Worm (Caenorhabditis elegans) whole organism, L3 larva: ENCODE measurements around the gene har-1.

Experiments
- R02D3.7 ChIP-seq: fragments of 150-350 bp; optimal IDR thresholded peaks from 2 replicates; lab custom pipeline; 2014; ENCODE audit warnings: missing biosample characterization, missing genetic modification characterization
- ZK546.5 ChIP-seq: sonication (generic microtip); optimal IDR thresholded peaks from 2 replicates; lab custom pipeline; 2017; ENCODE audit warnings: missing biosample characterization, missing genetic modification characterization
- aly-2 ChIP-seq: fragments of 150-350 bp; optimal IDR thresholded peaks from 2 replicates; lab custom pipeline; 2014; ENCODE audit warnings: missing biosample characterization, missing genetic modification characterization
- ama-1 ChIP-seq: fragments of 150-350 bp; optimal IDR thresholded peaks from 2 replicates; lab custom pipeline; 2018
- ceh-16 ChIP-seq: sonication (generic microtip); optimal IDR thresholded peaks from 2 replicates; lab custom pipeline; 2017; ENCODE audit warnings: missing biosample characterization, missing genetic modification characterization
- ceh-28 ChIP-seq: fragments of 150-350 bp; optimal IDR thresholded peaks from 2 replicates; lab custom pipeline; 2014; ENCODE audit warnings: missing biosample characterization, missing genetic modification reagents, missing genetic modification characterization
- ceh-82 ChIP-seq: fragments of 150-350 bp; optimal IDR thresholded peaks from 2 replicates; lab custom pipeline; 2014; ENCODE audit warnings: missing biosample characterization, missing genetic modification characterization
- ceh-9 ChIP-seq: sonication (generic microtip); optimal IDR thresholded peaks from 2 replicates; lab custom pipeline; 2018; ENCODE audit warnings: missing biosample characterization, missing genetic modification characterization
- daf-12 ChIP-seq: fragments of 150-350 bp; optimal IDR thresholded peaks from 2 replicates; lab custom pipeline; 2014; ENCODE audit warnings: missing biosample characterization, missing genetic modification reagents, missing genetic modification characterization
- egl-27 ChIP-seq: sonication (generic microtip); optimal IDR thresholded peaks from 4 replicates; lab custom pipeline; 2017; ENCODE audit warnings: missing biosample characterization, missing genetic modification reagents, missing genetic modification characterization
- egl-5 ChIP-seq: fragments of 150-350 bp; optimal IDR thresholded peaks from 2 replicates; lab custom pipeline; 2017; ENCODE audit warnings: missing biosample characterization, missing genetic modification reagents, missing genetic modification characterization, inconsistent platforms
- elt-1 ChIP-seq: fragments of 150-350 bp; optimal IDR thresholded peaks from 2 replicates; lab custom pipeline; 2014; ENCODE audit warnings: missing biosample characterization, missing genetic modification characterization
- elt-2 ChIP-seq: sonication (generic microtip); optimal IDR thresholded peaks from 2 replicates; lab custom pipeline; 2016; ENCODE audit warnings: missing genetic modification reagents, mild to moderate bottlenecking, missing genetic modification characterization, missing compliant biosample characterization
- elt-3 ChIP-seq, 3 experiments: fragments of 150-350 bp in 1 of 3; sonication (generic microtip) in 2 of 3; optimal IDR thresholded peaks; 2 replicates in 2 of 3; 4 replicates in 1 of 3; lab custom pipeline; 2014 to 2017; ENCODE audit warnings: missing biosample characterization in 3 of 3, missing genetic modification characterization in 3 of 3
- eor-1 ChIP-seq, 2 experiments: fragments of 150-350 bp; optimal IDR thresholded peaks; 2 replicates each; lab custom pipeline; 2014 to 2018; ENCODE audit warnings: missing biosample characterization in 2 of 2, missing genetic modification characterization in 2 of 2
- fkh-10 ChIP-seq: sonication (generic microtip); optimal IDR thresholded peaks from 2 replicates; lab custom pipeline; 2017; ENCODE audit warnings: missing biosample characterization, missing genetic modification reagents, missing genetic modification characterization
- fkh-2 ChIP-seq: fragments of 150-350 bp; optimal IDR thresholded peaks from 2 replicates; lab custom pipeline; 2014; ENCODE audit warnings: missing biosample characterization, missing genetic modification reagents, missing genetic modification characterization
- fos-1 ChIP-seq: fragments of 150-350 bp; optimal IDR thresholded peaks from 2 replicates; lab custom pipeline; 2014; ENCODE audit warnings: missing biosample characterization, missing genetic modification characterization
- hmg-11 ChIP-seq: sonication (generic microtip); optimal IDR thresholded peaks from 2 replicates; lab custom pipeline; 2016; ENCODE audit warnings: missing genetic modification characterization, missing compliant biosample characterization
- jun-1 ChIP-seq: fragments of 150-350 bp; optimal IDR thresholded peaks from 2 replicates; lab custom pipeline; 2014; ENCODE audit warnings: missing biosample characterization, missing genetic modification reagents, missing genetic modification characterization
- lin-15B ChIP-seq: fragments of 150-350 bp; optimal IDR thresholded peaks from 2 replicates; lab custom pipeline; 2014; ENCODE audit warnings: missing biosample characterization, missing genetic modification characterization
- lin-39 ChIP-seq: fragments of 150-350 bp; optimal IDR thresholded peaks from 2 replicates; lab custom pipeline; 2018; ENCODE audit warnings: missing biosample characterization, missing genetic modification reagents, missing genetic modification characterization
- lsy-12 ChIP-seq: sonication (generic microtip); optimal IDR thresholded peaks from 2 replicates; lab custom pipeline; 2016; ENCODE audit warnings: mild to moderate bottlenecking, missing genetic modification characterization, missing compliant biosample characterization
- mdl-1 ChIP-seq: fragments of 150-350 bp; optimal IDR thresholded peaks from 2 replicates; lab custom pipeline; 2014; ENCODE audit warnings: missing biosample characterization, missing genetic modification characterization
- mml-1 ChIP-seq: fragments of 150-350 bp; sonication (generic microtip); optimal IDR thresholded peaks from 3 replicates; lab custom pipeline; 2014; ENCODE audit warnings: missing biosample characterization, missing genetic modification characterization
- nfya-1 ChIP-seq: sonication (generic microtip); optimal IDR thresholded peaks from 2 replicates; lab custom pipeline; 2017; ENCODE audit warnings: missing genetic modification characterization, mild to moderate bottlenecking, missing compliant biosample characterization, antibody characterized with exemption, moderate library complexity; ENCODE audit not compliant: insufficient read depth
- nhr-11 ChIP-seq: fragments of 150-350 bp; optimal IDR thresholded peaks from 2 replicates; lab custom pipeline; 2014; ENCODE audit warnings: missing biosample characterization, missing genetic modification characterization
- nhr-12 ChIP-seq: fragments of 150-350 bp; optimal IDR thresholded peaks from 2 replicates; lab custom pipeline; 2014; ENCODE audit warnings: missing biosample characterization, missing genetic modification characterization
- nhr-23 ChIP-seq: fragments of 150-350 bp; optimal IDR thresholded peaks from 2 replicates; lab custom pipeline; 2014; ENCODE audit warnings: missing biosample characterization, missing genetic modification reagents, missing genetic modification characterization
- nhr-237 ChIP-seq: fragments of 150-350 bp; optimal IDR thresholded peaks from 2 replicates; lab custom pipeline; 2014; ENCODE audit warnings: missing biosample characterization, missing genetic modification characterization
- nhr-25 ChIP-seq: sonication (generic microtip); optimal IDR thresholded peaks from 2 replicates; lab custom pipeline; 2017; ENCODE audit warnings: missing biosample characterization, missing genetic modification characterization
- nhr-28 ChIP-seq: fragments of 150-350 bp; optimal IDR thresholded peaks from 2 replicates; lab custom pipeline; 2014; ENCODE audit warnings: missing biosample characterization, missing genetic modification characterization
- nhr-43 ChIP-seq: sonication (generic microtip); optimal IDR thresholded peaks from 2 replicates; lab custom pipeline; 2016; ENCODE audit warnings: mild to moderate bottlenecking, missing genetic modification characterization, missing compliant biosample characterization; ENCODE audit not compliant: poor library complexity, severe bottlenecking
- nhr-67 ChIP-seq: fragments of 150-350 bp; optimal IDR thresholded peaks from 2 replicates; lab custom pipeline; 2014; ENCODE audit warnings: missing biosample characterization, missing genetic modification characterization
- nhr-76 ChIP-seq: fragments of 150-350 bp; sonication (generic microtip); optimal IDR thresholded peaks from 5 replicates; lab custom pipeline; 2014; ENCODE audit warnings: missing biosample characterization, missing genetic modification characterization
- nhr-77 ChIP-seq: fragments of 150-350 bp; optimal IDR thresholded peaks from 2 replicates; lab custom pipeline; 2014; ENCODE audit warnings: missing biosample characterization, missing genetic modification characterization
- pha-4 ChIP-seq: fragments of 150-350 bp; optimal IDR thresholded peaks from 2 replicates; lab custom pipeline; 2014; ENCODE audit warnings: missing biosample characterization, missing genetic modification reagents, missing genetic modification characterization
- pqm-1 ChIP-seq: fragments of 150-350 bp; optimal IDR thresholded peaks from 2 replicates; lab custom pipeline; 2017; ENCODE audit warnings: missing biosample characterization, missing genetic modification characterization, inconsistent platforms
- sea-2 ChIP-seq: fragments of 150-350 bp; sonication (generic microtip); optimal IDR thresholded peaks from 4 replicates; lab custom pipeline; 2014; ENCODE audit warnings: missing biosample characterization, missing genetic modification reagents, missing genetic modification characterization
- skn-1 ChIP-seq: fragments of 150-350 bp; optimal IDR thresholded peaks from 2 replicates; lab custom pipeline; 2014; ENCODE audit warnings: missing biosample characterization, missing genetic modification characterization
- snpc-4 ChIP-seq: fragments of 150-350 bp; optimal IDR thresholded peaks from 2 replicates; lab custom pipeline; 2014; ENCODE audit warnings: missing biosample characterization, missing genetic modification characterization
- tbx-2 ChIP-seq: sonication (generic microtip); optimal IDR thresholded peaks from 2 replicates; lab custom pipeline; 2016; ENCODE audit warnings: mild to moderate bottlenecking, missing genetic modification characterization, missing compliant biosample characterization
- unc-39 ChIP-seq: sonication (generic microtip); optimal IDR thresholded peaks from 4 replicates; lab custom pipeline; 2017; ENCODE audit warnings: missing biosample characterization, missing genetic modification characterization
- unc-62 ChIP-seq: fragments of 150-350 bp; sonication (generic microtip); optimal IDR thresholded peaks from 4 replicates; lab custom pipeline; 2014; ENCODE audit warnings: missing biosample characterization, missing genetic modification reagents, missing genetic modification characterization
- zag-1 ChIP-seq: fragments of 150-350 bp; optimal IDR thresholded peaks from 2 replicates; lab custom pipeline; 2014; ENCODE audit warnings: missing biosample characterization, missing genetic modification characterization
- ztf-11 ChIP-seq: fragments of 150-350 bp; optimal IDR thresholded peaks from 2 replicates; lab custom pipeline; 2014; ENCODE audit warnings: missing biosample characterization, missing genetic modification characterization
- ztf-4 ChIP-seq: fragments of 150-350 bp; optimal IDR thresholded peaks from 2 replicates; lab custom pipeline; 2014; ENCODE audit warnings: missing biosample characterization, missing genetic modification characterization

har-1 gene

DNA sequence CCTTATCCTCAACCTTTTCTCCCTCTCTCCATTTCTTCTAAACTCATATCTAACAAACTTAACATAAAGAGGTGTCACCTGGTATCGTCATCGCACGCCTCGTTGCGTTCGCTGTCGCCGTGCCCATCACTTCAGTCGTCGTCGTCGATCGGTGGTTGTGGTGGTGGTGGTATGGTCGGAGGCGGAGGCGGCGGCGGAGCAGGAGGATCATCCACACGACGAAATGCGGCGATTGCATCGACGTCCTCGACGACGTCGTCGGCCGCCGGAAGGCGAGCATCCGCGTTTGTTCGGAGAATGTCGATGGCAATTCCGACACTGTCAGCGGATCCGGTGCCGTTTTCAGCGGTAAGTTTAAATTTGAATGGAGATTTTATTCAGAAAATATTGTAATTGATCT, 17.8 kb upstream of the har-1 start:
- TF ChIP-seq ceh-28 (tag; lab: Kevin White, UChicago) (no peak), elt-3 (tag; optimal IDR thresholded peaks at IDR 0.05; lab: Kevin White, UChicago) (no peak), lin-39 (tag; lab: Kevin White, UChicago) (no peak), unc-39 (no peak), egl-5 (no peak), nfya-1 (tag; lab: Kevin White, UChicago) (no peak)

DNA sequence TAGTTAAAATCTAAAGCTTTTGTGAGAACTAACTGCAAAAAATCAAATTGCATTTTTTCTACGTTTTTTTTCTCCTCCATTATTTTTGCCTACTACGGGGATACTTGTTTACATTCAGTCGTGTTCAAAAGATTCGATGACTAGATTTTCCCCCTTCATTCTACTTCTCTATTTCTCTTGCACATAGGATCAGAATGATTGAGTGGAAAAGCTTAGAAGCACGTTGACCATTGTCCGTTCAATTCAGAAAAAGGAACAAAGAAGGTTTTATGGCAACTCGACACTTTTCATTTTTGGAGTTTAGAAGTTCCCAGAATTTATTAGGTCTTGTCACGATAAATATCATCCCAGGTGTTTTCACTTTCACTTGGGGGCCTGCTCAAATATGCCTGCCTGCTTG, 14.7 kb upstream of the har-1 start:
- no peak for TF ChIP-seq nhr-76 (tag; lab: Kevin White, UChicago)
- no peak for TF ChIP-seq unc-39
- TF ChIP-seq lin-39 (tag; lab: Kevin White, UChicago): peak; percentile 46
- TF ChIP-seq mml-1 (tag; lab: Kevin White, UChicago): no peak
- TF ChIP-seq egl-5: no peak
- TF ChIP-seq mdl-1 (tag; lab: Kevin White, UChicago): no peak
- TF ChIP-seq lsy-12: no peak
- no peak for TF ChIP-seq nhr-43 (tag; lab: Kevin White, UChicago)
- no peak for TF ChIP-seq nhr-12 (tag; lab: Kevin White, UChicago)

- TF ChIP-seq unc-62 (GFP tag; lab: Kevin White, UChicago) (no peak), nhr-12 (tag; lab: Kevin White, UChicago) (no peak), nfya-1 (tag; lab: Kevin White, UChicago) (peak; percentile 85)
Measured at ce11 chrIII:4143170-4143569, 8.7 kb upstream of the har-1 start.

- no peak for TF ChIP-seq ceh-9 (tag; lab: Kevin White, UChicago)
- TF ChIP-seq nhr-28: no peak
- TF ChIP-seq lin-39 (tag; lab: Kevin White, UChicago): peak; percentile 63
- TF ChIP-seq nhr-76 (tag; lab: Kevin White, UChicago): no peak
- TF ChIP-seq unc-39: no peak
- TF ChIP-seq nhr-23 (tag; lab: Kevin White, UChicago): peak; percentile 64
- peak; percentile 64 for TF ChIP-seq lin-15B (tag; lab: Kevin White, UChicago)
- no peak for TF ChIP-seq nhr-237 (tag; lab: Kevin White, UChicago)
- TF ChIP-seq pqm-1 (tag; lab: Kevin White, UChicago): peak; percentile 43
- no peak for TF ChIP-seq nhr-11 (tag; lab: Kevin White, UChicago)
- no peak for TF ChIP-seq sea-2 (GFP tag; lab: Kevin White, UChicago)
- no peak for TF ChIP-seq zag-1 (tag; lab: Kevin White, UChicago)
- no peak for TF ChIP-seq tbx-2
- no peak for TF ChIP-seq ceh-28 (tag; lab: Kevin White, UChicago)
- TF ChIP-seq egl-5: no peak
- TF ChIP-seq aly-2 (tag; lab: Kevin White, UChicago): no peak
- TF ChIP-seq fkh-2: no peak
- no peak for TF ChIP-seq unc-62 (GFP tag; lab: Kevin White, UChicago)
- peak; percentile 35 for TF ChIP-seq R02D3.7 (tag; lab: Kevin White, UChicago)
- peak; percentile 66 for TF ChIP-seq snpc-4
- TF ChIP-seq ceh-16 (tag; lab: Kevin White, UChicago): no peak
- peak; percentile 63 for TF ChIP-seq nhr-25
- TF ChIP-seq lsy-12: peak; percentile 56
- no peak for TF ChIP-seq nhr-12 (tag; lab: Kevin White, UChicago)
- TF ChIP-seq ceh-82 (tag; lab: Kevin White, UChicago): no peak
- no peak for TF ChIP-seq daf-12 (tag; lab: Kevin White, UChicago)
- TF ChIP-seq nhr-43 (tag; lab: Kevin White, UChicago): peak; percentile 29
- peak; percentile 84 for TF ChIP-seq pha-4 (tag; lab: Kevin White, UChicago)
- no peak for TF ChIP-seq fos-1 (tag; lab: Kevin White, UChicago)
- TF ChIP-seq eor-1 (tag; optimal IDR thresholded peaks at IDR 0.05; lab: Kevin White, UChicago): no peak
- peak; percentile 62 for TF ChIP-seq elt-2 (tag; lab: Kevin White, UChicago)
- TF ChIP-seq ztf-11 (tag; lab: Kevin White, UChicago): no peak
- peak; percentile 28 for TF ChIP-seq hmg-11
- no peak for TF ChIP-seq elt-1 (tag; lab: Kevin White, UChicago)
- TF ChIP-seq egl-27: no peak
- no peak for TF ChIP-seq ZK546.5 (tag; lab: Kevin White, UChicago)
- no peak for TF ChIP-seq nhr-67 (tag; lab: Kevin White, UChicago)
- TF ChIP-seq elt-3 (tag; optimal IDR thresholded peaks at IDR 0.05; lab: Kevin White, UChicago): no peak
- no peak for TF ChIP-seq ztf-4 (tag; lab: Kevin White, UChicago)
- TF ChIP-seq mdl-1 (tag; lab: Kevin White, UChicago): no peak
- no peak for TF ChIP-seq nhr-77 (tag; lab: Kevin White, UChicago)
- peak; percentile 88 for TF ChIP-seq skn-1 (tag; lab: Kevin White, UChicago)
- TF ChIP-seq fkh-10 (GFP tag; lab: Kevin White, UChicago): no peak
- TF ChIP-seq jun-1 (tag; lab: Kevin White, UChicago): peak; percentile 27
- no peak for TF ChIP-seq ama-1 (lab: Kevin White, UChicago)
Measured at ce11 chrIII:4150919-4151318, 935 bp upstream of the har-1 start.
